Worm (Caenorhabditis elegans) whole organism, L4/young adult: ENCODE results near the gene F38E9.6.

Experiments used
- W03F9.2 ChIP-seq: fragments of 150-350 bp; optimal IDR thresholded peaks from 2 replicates; lab custom pipeline; 2014; ENCODE audit warnings: missing biosample characterization, missing genetic modification characterization
- dao-5 ChIP-seq: sonication (generic microtip); optimal IDR thresholded peaks from 2 replicates; lab custom pipeline; 2016; ENCODE audit warnings: missing genotype, missing genetic modification characterization, moderate library complexity, missing compliant biosample characterization
- him-1 ChIP-seq: sonication (generic microtip); optimal IDR thresholded peaks from 2 replicates; lab custom pipeline; 2016; ENCODE audit warnings: missing genotype, missing genetic modification reagents, missing genetic modification characterization, missing compliant biosample characterization

F38E9.6 gene

DNA sequence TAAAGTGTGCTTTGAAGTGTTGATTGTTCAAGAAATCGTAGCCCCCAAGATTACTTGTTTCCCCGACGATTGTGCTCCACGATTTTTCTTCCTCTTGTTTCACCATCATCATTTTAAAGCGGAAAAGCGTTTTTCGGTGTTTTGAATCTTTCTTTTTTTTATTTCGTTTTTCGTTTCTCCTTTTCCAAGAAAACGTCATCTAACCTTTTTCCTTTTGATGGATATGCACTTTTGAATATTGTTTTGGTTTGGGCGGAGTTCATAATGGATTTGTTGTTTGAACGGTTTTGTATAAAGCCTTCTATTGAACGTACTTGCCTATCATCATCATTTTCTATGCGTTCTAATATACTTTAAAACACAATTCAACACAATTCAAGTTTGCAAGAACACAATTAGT, at the start of gene F38E9.6:
Gene F38E9.6 (plus strand): TSS at position 301 of the 400 bp plus-strand sequence.
- TF ChIP-seq dao-5 (no peak), W03F9.2 (tag; lab: Kevin White, UChicago) (no peak), him-1 (no peak)

DNA sequence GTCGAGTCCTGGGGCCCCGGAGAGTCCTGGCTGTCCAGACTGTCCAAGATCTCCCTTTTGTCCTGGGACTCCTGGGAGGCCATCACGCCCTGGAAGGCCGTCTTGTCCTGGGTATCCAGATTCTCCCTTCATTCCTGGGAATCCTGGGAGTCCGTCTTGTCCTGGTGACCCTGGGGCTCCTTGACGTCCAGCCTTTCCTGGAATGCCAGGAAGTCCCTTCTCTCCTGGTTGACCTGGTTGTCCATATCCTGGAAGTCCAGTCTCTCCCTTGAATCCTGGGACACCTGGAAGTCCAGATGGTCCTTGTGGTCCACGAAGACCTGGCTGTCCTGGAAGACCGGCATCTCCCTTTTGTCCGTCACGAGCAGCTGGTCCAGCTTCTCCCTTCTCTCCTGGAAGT, 49.2 kb upstream of the F38E9.6 start:
- no peak for TF ChIP-seq W03F9.2 (tag; lab: Kevin White, UChicago)
- TF ChIP-seq dao-5 = no peak
- TF ChIP-seq him-1 = no peak

DNA sequence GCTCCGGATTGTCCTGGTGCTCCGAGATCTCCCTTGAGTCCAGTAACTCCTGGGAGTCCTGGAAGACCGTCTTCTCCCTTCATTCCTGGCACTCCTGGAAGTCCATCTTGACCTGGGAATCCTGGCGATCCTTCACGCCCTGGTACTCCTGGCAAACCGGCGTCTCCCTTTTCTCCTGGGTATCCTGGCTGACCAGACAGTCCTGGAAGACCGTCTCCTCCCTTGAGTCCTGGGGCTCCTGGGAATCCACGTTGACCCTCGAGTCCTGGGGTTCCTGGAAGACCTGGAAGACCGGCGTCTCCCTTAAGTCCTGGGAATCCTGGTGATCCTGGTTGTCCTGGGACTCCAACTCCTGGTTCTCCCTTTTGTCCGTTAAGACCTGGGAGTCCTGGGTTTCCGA, 48.2 kb upstream of the F38E9.6 start:
- TF ChIP-seq dao-5 (no peak), W03F9.2 (tag; lab: Kevin White, UChicago) (no peak)

DNA sequence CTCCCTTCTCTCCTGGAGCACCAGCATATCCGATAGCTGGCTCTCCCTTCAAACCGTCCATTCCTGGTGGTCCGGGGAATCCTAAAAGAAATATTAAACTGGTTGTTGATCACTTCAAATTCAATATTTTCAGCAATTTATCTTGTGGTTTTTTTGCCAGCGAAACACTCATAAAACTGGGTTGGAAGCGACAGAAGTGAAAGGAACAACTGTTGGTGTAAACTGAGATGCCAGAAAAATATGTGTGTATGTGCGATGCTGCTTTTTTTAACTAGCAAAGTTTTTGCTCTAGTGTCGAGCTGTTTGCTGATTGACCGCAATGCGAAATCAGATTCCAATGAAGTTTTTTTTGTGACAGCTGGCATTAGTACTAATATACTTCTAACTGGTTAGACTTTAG, 45.0 kb upstream of the F38E9.6 start:
- TF ChIP-seq dao-5 (no peak), W03F9.2 (tag; lab: Kevin White, UChicago) (no peak), him-1 (no peak)

DNA sequence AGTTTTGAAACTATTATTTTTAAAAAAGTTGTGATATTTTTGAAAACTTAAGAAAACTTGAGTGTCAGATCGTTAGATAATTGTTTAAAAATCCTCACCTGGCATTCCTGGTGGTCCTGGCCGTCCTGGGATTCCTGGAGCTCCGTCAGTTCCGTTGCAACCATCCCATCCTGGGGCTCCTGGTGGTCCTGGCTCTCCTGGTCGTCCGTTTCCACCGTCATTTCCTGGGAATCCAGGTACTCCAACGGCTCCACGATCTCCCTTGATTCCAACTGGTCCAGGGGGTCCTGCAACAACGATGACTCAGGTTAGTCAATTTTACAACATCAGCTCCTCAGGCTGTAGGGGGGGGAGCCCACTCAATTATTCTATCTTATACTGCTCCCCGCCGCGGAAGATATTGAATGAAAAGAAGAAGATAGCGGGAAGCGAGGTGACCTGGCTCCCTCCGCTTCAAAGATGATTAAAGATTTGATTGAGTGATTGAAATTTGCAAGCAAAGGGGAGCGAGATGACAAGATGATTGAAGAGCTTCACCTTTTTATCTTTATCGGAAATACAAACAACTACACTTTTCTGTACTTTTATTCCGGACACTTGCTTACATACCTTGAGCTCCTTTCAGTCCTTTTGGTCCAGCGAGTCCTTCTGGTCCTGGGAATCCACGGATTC, 44.4 kb upstream of the F38E9.6 start:
- no peak for TF ChIP-seq dao-5
- no peak for TF ChIP-seq him-1
- TF ChIP-seq W03F9.2 (tag; lab: Kevin White, UChicago) = no peak

DNA sequence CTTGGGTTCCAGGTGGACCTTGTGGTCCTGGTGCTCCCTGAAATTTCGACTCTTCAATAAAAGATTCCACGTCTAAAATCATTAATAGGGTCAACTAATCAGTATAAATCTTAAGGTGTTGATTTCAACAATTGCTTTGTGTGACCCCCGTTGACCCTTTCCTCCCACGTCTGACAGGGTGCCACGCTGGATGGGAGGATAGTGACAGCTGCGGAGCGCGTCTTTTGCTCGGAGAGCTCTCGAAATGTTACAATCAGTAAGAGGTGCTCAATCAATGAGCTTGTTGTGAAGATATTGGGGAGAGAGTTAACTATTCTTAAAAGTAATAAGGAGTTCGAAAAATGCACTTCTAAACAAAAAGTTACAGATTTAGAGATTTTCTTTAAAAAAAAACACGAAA, 43.9 kb upstream of the F38E9.6 start:
- no peak for TF ChIP-seq him-1

DNA sequence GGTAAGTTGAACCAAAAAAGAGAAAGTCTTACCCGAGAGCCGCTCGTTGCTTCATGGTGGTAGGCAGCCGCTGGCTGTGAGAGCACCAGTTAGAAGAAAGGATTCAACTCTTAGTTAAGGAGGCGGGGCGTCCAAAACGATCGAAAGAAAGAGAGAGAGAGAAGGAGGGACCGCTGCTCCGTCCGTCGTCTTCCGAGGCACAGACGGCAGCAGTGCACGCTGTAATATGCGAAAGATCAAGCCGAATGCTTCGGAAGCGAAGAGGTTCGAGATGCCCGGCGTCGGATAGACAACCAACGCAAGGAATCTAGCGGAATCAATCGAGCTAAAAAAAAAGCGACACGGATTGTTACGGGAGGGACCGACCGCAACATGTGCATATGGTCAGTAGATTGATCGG, 43.0 kb upstream of the F38E9.6 start, which contains the start of gene let-2:
Gene let-2 (minus strand): TSS at position 68 of the 400 bp plus-strand sequence.
- TF ChIP-seq him-1 = no peak
- no peak for TF ChIP-seq W03F9.2 (tag; lab: Kevin White, UChicago)
- no peak for TF ChIP-seq dao-5

DNA sequence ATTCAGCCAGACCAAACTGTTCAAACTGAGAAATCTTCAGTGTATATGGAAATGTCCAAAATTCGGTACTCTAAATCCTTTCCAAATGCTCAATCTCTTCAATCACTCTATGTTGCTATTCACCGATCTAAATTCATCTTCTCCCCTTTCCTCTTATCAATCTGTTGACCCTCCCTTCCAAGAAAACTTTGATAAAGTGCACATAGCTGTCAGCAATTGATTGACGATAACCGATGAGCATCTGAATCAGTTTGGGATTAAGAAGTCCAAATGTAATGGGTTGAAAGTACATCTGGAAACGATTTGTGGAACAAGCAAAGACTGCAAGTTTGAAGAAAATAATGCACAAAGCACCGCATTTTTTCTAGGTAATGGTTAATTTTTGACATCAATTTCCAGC, 42.3 kb upstream of the F38E9.6 start:
- TF ChIP-seq W03F9.2 (tag; lab: Kevin White, UChicago) (no peak), him-1 (no peak), dao-5 (no peak)

DNA sequence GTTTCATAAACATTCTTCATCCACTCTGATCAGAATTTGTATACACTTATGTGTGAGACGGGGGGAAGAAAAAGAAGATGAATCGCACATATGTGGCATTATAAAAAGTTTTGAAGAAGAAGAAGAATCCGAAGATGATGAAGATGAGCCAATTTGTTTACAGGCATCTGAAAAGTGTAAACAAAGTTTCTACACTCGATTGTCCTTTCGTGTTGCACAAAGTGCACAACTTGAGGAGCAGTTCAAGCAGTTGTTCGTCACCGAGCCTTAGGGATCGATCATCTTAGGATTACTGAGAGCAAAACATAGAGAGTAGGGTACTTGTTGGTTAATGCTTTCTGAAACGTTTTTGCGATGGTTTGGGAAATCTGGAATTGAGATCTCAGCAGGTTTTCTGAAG, 41.1 kb upstream of the F38E9.6 start:
- TF ChIP-seq him-1 (no peak), W03F9.2 (tag; lab: Kevin White, UChicago) (no peak), dao-5 (no peak)

DNA sequence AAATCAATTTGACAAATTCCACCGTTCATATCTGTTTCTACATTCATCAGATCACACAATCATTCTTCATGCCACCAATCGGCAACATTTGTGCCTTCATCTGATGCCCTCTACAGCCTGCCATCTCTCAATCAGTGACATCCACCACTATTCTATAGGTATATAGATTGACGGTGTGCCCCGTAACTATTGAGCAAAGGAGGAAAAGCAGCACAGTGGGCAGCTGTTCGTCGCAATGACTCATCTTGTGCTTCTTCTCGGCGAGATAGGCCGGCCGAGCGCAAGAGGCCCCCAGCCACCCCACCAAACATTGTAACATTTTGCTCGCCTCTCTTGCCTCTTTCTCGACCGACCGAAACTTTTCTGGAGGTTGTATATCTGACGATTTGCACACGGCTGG, 40.1 kb upstream of the F38E9.6 start:
- TF ChIP-seq him-1 = no peak

DNA sequence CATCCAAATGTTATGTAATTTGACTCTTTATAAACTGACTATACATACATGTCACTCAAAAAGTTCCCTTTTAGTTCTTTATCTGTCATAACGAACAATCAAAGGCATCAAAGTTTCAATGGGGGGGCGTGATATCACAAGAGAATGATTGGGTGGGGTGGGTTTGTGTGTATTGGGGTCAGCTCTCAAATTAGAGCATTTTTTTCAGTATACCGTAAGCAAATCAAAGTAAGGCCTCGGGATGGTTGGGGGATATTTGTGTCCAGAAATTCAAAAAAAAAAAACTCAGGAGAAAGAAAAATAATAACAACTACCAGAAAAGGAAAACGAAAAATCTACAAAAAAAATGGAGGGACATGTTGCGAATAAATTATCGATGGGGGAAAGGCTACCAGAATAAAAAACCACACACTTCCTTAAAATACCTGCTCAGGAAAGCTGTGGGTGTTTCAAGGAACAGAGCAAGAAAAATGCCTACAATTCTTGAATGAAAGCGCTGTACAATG, 33.8 kb upstream of the F38E9.6 start, which contains the start of gene F01G12.18:
Gene F01G12.18 (minus strand): TSS at position 51 of the 506 bp plus-strand sequence.
- no peak for TF ChIP-seq W03F9.2 (tag; lab: Kevin White, UChicago)
- no peak for TF ChIP-seq dao-5
- no peak for TF ChIP-seq him-1

DNA sequence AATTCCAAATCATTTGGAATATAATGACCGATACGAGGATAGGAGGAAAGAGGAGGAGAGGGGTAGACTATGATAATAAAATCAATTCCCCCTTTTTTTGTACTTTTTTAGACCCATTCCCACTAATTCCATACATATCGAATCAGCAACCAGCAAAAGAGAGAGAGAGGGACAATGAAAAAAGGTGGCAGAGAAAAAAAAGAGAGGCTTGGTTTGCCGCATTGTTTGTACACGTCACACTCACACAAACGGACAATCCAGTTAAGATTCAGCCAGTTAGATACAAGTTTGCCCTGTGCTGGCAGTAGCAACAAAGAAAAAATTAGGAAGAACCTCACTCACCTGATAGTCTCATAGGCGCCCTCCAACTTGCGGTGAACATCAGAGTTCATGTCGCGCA, 31.3 kb upstream of the F38E9.6 start:
- TF ChIP-seq him-1 = no peak
- no peak for TF ChIP-seq W03F9.2 (tag; lab: Kevin White, UChicago)
- no peak for TF ChIP-seq dao-5

DNA sequence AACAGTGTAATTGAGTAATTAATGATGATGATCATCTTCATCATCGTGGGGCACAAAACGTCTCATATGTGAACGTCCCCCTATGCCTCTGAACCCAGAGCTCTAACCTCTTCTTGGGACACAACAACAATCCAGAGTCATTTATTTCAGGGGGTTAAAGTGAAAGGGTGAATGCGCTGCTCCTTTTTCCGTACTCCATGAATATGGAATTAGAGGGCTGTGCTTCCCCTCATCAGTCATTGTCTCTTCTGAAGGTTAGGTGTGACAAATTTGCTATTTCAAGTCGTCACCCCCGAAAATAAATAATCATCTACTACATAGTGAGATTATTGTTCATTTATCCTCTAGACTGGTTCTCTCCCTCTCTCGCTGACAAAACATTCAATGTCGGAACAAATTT, 29.9 kb upstream of the F38E9.6 start:
- no peak for TF ChIP-seq dao-5
- no peak for TF ChIP-seq W03F9.2 (tag; lab: Kevin White, UChicago)
- no peak for TF ChIP-seq him-1

DNA sequence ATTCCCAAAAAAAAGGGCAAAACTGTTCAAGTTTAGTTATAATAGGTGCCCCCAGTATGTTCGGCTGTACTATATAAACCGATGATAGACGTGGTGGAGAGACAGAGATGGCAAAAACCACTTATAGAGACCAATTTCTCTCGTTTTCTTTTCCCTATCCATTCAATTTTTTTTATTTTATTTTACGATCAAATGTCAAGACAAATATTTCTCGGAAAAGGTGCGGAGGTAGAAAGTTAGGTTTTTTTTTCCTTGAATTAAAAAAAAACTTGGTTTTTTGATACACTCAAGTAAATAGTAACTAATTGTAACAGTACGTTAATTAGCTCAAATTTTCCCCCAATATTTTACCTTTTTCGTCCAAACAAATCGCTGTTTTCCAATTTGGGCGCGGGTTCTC, 29.5 kb upstream of the F38E9.6 start:
- TF ChIP-seq dao-5 (no peak), W03F9.2 (tag; lab: Kevin White, UChicago) (no peak), him-1 (no peak)

DNA sequence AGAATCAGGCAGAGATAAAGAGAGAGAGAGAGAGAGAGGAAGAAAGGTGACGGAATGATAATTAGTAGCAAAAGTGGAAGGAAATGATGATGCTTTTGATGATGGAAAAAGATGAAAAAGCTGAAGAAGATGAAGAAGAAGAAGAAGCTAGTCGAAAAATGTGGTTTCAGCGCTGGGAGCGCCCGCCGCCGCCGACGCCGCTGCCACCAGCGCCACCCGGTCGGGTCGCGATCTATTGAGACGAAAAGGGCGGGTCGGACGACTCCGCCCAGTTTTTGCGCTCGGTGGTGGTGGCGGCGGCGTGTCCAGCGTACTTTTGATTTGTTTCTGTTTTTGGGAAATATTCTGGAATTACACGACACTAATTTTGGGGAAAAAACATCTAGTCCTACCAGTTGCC, 28.8 kb upstream of the F38E9.6 start:
- TF ChIP-seq him-1 (no peak), W03F9.2 (tag; lab: Kevin White, UChicago) (no peak), dao-5 (no peak)

DNA sequence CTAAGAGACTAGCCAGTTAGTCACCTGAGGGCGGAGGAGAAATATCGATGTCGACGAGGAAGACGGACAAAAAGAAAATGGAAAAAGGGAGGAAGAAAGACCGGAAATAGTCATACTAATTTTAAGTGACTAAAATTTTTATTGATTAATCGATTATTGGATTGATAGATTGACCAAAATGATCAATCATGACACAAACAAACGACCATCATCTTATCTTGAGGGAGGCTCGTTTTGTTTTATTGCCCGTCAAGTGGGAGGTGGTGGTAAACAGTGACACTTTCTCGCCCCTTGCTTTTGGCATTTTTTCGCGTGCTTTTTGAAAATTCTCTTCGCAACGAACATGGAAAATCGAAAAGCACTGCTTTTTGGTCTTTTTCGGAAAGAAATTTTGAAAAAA, 27.4 kb upstream of the F38E9.6 start:
- TF ChIP-seq dao-5 = no peak
- TF ChIP-seq him-1 = no peak
- TF ChIP-seq W03F9.2 (tag; lab: Kevin White, UChicago) = peak; percentile 3
